Fruit fly (Drosophila melanogaster): Measurements from ENCODE around the gene CG14185.

DNA sequence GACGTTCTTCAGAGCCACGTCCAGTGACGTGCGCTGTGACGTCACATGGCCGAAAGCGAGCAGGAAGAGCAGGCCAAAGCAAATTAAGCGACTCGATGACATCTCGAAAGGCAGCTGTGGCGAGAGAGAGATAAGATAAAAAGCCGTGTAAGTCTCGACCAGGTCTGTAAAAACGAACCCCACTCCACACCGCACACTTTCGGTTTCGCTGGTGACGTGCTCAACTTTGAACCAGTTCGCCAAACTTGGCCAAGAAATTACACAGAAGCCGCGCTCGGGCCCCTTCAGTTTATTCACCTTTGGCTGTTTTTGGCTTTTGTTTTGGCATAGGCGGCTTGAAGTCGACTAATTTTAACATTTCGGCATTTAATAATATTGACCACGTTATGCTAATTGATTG lies 20.2 kb downstream of the CG14185 start:
- TF ChIP-seq CG11696 (GFP tag; IDR thresholded peaks at IDR 0.05) (no peak), CrebB (tag; optimal IDR thresholded peaks at IDR 0.05) (no peak), CG16863 (GFP tag; optimal IDR thresholded peaks at IDR 0.05) (no peak), CG13287 (GFP tag; IDR thresholded peaks at IDR 0.05; ENCODE audit: partially characterized antibody) (no peak), eyg (GFP tag; optimal IDR thresholded peaks at IDR 0.05) (no peak), dimm (GFP tag; IDR thresholded peaks at IDR 0.05) (no peak), CG17359 (tag; optimal IDR thresholded peaks at IDR 0.05) (no peak), CG6813 (GFP tag; optimal IDR thresholded peaks at IDR 0.05) (no peak), CG12071 (GFP tag; optimal IDR thresholded peaks at IDR 0.05) (no peak), BtbVII (GFP tag; optimal IDR thresholded peaks at IDR 0.05) (no peak), croc (GFP tag; conservative IDR thresholded peaks at IDR 0.05) (no peak), CG9215 (GFP tag; IDR thresholded peaks at IDR 0.05) (no peak), Xbp1 (GFP tag; optimal IDR thresholded peaks at IDR 0.05) (no peak)
